Fruit fly (Drosophila melanogaster) whole organism, embryonic: Measurements from ENCODE around the gene CG7841.
A peak's percentile ranks its signal among the peaks of the same experiment; 100 is the strongest.

Experiments used
- B-H2 ChIP-seq: fragments of 200-800 bp; sonication (Bioruptor generic); optimal IDR thresholded peaks from 2 replicates; lab custom pipeline; 2018; ENCODE audit warnings: missing biosample characterization, mild to moderate bottlenecking, missing genetic modification characterization
- CG10209 ChIP-seq: fragments of 200-800 bp; sonication (Bioruptor generic); optimal IDR thresholded peaks from 3 replicates; lab custom pipeline; 2017; ENCODE audit warnings: missing biosample characterization, mild to moderate bottlenecking, missing genetic modification characterization, missing genetic modification reagents
- CG10366 ChIP-seq: fragments of 200-800 bp; sonication (Bioruptor generic); IDR thresholded peaks from 2 replicates; pipeline ENCODE4 v1.3.6; 2022; ENCODE audit warnings: missing biosample characterization, missing genetic modification characterization
- CG11695 ChIP-seq: fragments of 200-800 bp; sonication (Bioruptor generic); IDR thresholded peaks from 3 replicates; pipeline ENCODE4 v1.3.6; 2022; ENCODE audit warnings: missing biosample characterization, missing genetic modification characterization
- CG11696 ChIP-seq: fragments of 200-800 bp; sonication (Bioruptor generic); IDR thresholded peaks from 2 replicates; pipeline ENCODE4 v1.3.6; 2022; ENCODE audit warnings: missing biosample characterization, missing genetic modification characterization
- CG12769 ChIP-seq: fragments of 200-800 bp; sonication (Bioruptor generic); optimal IDR thresholded peaks from 2 replicates; lab custom pipeline; 2019; ENCODE audit warnings: missing biosample characterization, mild to moderate bottlenecking, missing genetic modification characterization, moderate library complexity
- CG13296 ChIP-seq: fragments of 200-800 bp; sonication (Bioruptor generic); optimal IDR thresholded peaks from 3 replicates; lab custom pipeline; 2018; ENCODE audit warnings: missing biosample characterization, mild to moderate bottlenecking, missing genetic modification characterization
- CG13424 ChIP-seq: fragments of 200-800 bp; sonication (Bioruptor generic); optimal IDR thresholded peaks from 2 replicates; lab custom pipeline; 2019; ENCODE audit warnings: missing biosample characterization, mild to moderate bottlenecking, missing genetic modification characterization, moderate library complexity
- CG13894 ChIP-seq: fragments of 200-800 bp; sonication (Bioruptor generic); optimal IDR thresholded peaks from 3 replicates; lab custom pipeline; 2018; ENCODE audit warnings: missing biosample characterization, mild to moderate bottlenecking, missing genetic modification characterization, moderate library complexity
- CG15011 ChIP-seq: fragments of 200-800 bp; sonication (Bioruptor generic); optimal IDR thresholded peaks from 3 replicates; lab custom pipeline; 2018; ENCODE audit warnings: missing biosample characterization, mild to moderate bottlenecking, missing genetic modification characterization
- CG16863 ChIP-seq: fragments of 200-800 bp; sonication (Bioruptor generic); optimal IDR thresholded peaks from 3 replicates; lab custom pipeline; 2016; ENCODE audit warnings: missing biosample characterization, missing genetic modification characterization
- CG2120 ChIP-seq: fragments of 200-800 bp; sonication (Bioruptor generic); optimal IDR thresholded peaks from 3 replicates; lab custom pipeline; 2016; ENCODE audit warnings: missing biosample characterization, missing genetic modification characterization
- CG2678 ChIP-seq: fragments of 200-800 bp; sonication (Bioruptor generic); optimal IDR thresholded peaks from 3 replicates; lab custom pipeline; 2019; ENCODE audit warnings: missing biosample characterization, mild to moderate bottlenecking, missing genetic modification characterization, moderate library complexity
- CG30403 ChIP-seq: fragments of 200-800 bp; sonication (Bioruptor generic); optimal IDR thresholded peaks from 3 replicates; lab custom pipeline; 2016; ENCODE audit warnings: missing biosample characterization, missing genetic modification characterization
- CG33557 ChIP-seq: fragments of 200-800 bp; sonication (Bioruptor generic); optimal IDR thresholded peaks from 2 replicates; lab custom pipeline; 2019; ENCODE audit warnings: missing biosample characterization, mild to moderate bottlenecking, missing genetic modification characterization, moderate library complexity
- CG34376 ChIP-seq: fragments of 200-800 bp; sonication (Bioruptor generic); optimal IDR thresholded peaks from 2 replicates; lab custom pipeline; 2018; ENCODE audit warnings: missing biosample characterization, mild to moderate bottlenecking, missing genetic modification characterization
- CG3995 ChIP-seq: fragments of 200-800 bp; sonication (Bioruptor generic); optimal IDR thresholded peaks from 3 replicates; lab custom pipeline; 2016; ENCODE audit warnings: missing biosample characterization, missing genetic modification characterization
- CG4328 ChIP-seq: fragments of 200-800 bp; sonication (Bioruptor generic); optimal IDR thresholded peaks from 3 replicates; lab custom pipeline; 2017; ENCODE audit warnings: missing biosample characterization, missing genetic modification reagents, missing genetic modification characterization
- CG4404 ChIP-seq: fragments of 200-800 bp; sonication (Bioruptor generic); IDR thresholded peaks from 2 replicates; pipeline ENCODE4 v1.3.6; 2022; ENCODE audit warnings: missing biosample characterization, missing genetic modification characterization
- CG5180 ChIP-seq: fragments of 200-800 bp; sonication (Bioruptor generic); optimal IDR thresholded peaks from 3 replicates; lab custom pipeline; 2017; ENCODE audit warnings: missing biosample characterization, missing genetic modification characterization, mild to moderate bottlenecking, moderate library complexity, missing genetic modification reagents
- CG6765 ChIP-seq: fragments of 200-800 bp; sonication (Bioruptor generic); optimal IDR thresholded peaks from 3 replicates; lab custom pipeline; 2017; ENCODE audit warnings: missing biosample characterization, mild to moderate bottlenecking, missing genetic modification characterization
- CG7556 ChIP-seq: fragments of 200-800 bp; sonication (Bioruptor generic); optimal IDR thresholded peaks from 2 replicates; lab custom pipeline; 2017; ENCODE audit warnings: missing biosample characterization, mild to moderate bottlenecking, missing genetic modification characterization
- CG8290 ChIP-seq, 3 experiments: fragments of 200-800 bp; sonication (Bioruptor generic); optimal IDR thresholded peaks; 2 replicates each; lab custom pipeline; 2016 to 2019; ENCODE audit warnings: missing biosample characterization in 3 of 3, missing genetic modification characterization in 3 of 3, mild to moderate bottlenecking in 2 of 3, moderate library complexity in 1 of 3
- CrebB ChIP-seq: fragments of 200-800 bp; sonication (Bioruptor generic); optimal IDR thresholded peaks from 3 replicates; lab custom pipeline; 2018; ENCODE audit warnings: missing biosample characterization, mild to moderate bottlenecking, missing genetic modification characterization
- Fer1 ChIP-seq: fragments of 200-800 bp; sonication (Bioruptor generic); optimal IDR thresholded peaks from 2 replicates; lab custom pipeline; 2017; ENCODE audit warnings: missing biosample characterization, mild to moderate bottlenecking, missing genetic modification characterization
- Fer3 ChIP-seq: fragments of 200-800 bp; sonication (Bioruptor generic); optimal IDR thresholded peaks from 2 replicates; lab custom pipeline; 2018; ENCODE audit warnings: missing biosample characterization, mild to moderate bottlenecking, missing genetic modification characterization, moderate library complexity
- Hand ChIP-seq: fragments of 200-800 bp; sonication (Bioruptor generic); optimal IDR thresholded peaks from 2 replicates; lab custom pipeline; 2017; ENCODE audit warnings: mild to moderate bottlenecking, missing biosample characterization, missing genetic modification reagents, missing genetic modification characterization
- Hey ChIP-seq: fragments of 200-800 bp; sonication (Bioruptor generic); optimal IDR thresholded peaks from 3 replicates; lab custom pipeline; 2018; ENCODE audit warnings: missing biosample characterization, mild to moderate bottlenecking, missing genetic modification characterization
- MBD-R2 ChIP-seq: fragments of 200-800 bp; sonication (Bioruptor generic); IDR thresholded peaks from 2 replicates; pipeline ENCODE4 v1.3.6; 2022; ENCODE audit warnings: missing biosample characterization, missing genetic modification characterization
- NFAT ChIP-seq: fragments of 200-800 bp; sonication (Bioruptor generic); IDR thresholded peaks from 2 replicates; pipeline ENCODE4 v1.3.6; 2022; ENCODE audit warnings: missing biosample characterization, missing genetic modification characterization
- NK7.1 ChIP-seq: fragments of 200-800 bp; sonication (Bioruptor generic); optimal IDR thresholded peaks from 3 replicates; lab custom pipeline; 2016; ENCODE audit warnings: missing biosample characterization, missing genetic modification characterization
- Pdp1 ChIP-seq, 2 experiments: fragments of 200-800 bp; sonication (Bioruptor generic); optimal IDR thresholded peaks; 3 replicates each; lab custom pipeline; 2016; ENCODE audit warnings: missing biosample characterization in 2 of 2, missing genetic modification characterization in 2 of 2, mild to moderate bottlenecking in 1 of 2, moderate library complexity in 1 of 2
- Spps ChIP-seq: fragments of 200-800 bp; sonication (Bioruptor generic); optimal IDR thresholded peaks from 2 replicates; lab custom pipeline; 2018; ENCODE audit warnings: missing biosample characterization, mild to moderate bottlenecking, missing genetic modification characterization
- Stat92E ChIP-seq, 3 experiments: fragments of >200 bp in 2 of 3; fragments of 200-800 bp in 1 of 3; sonication (Bioruptor generic) in 1 of 3; optimal IDR thresholded peaks; 2 replicates each; lab custom pipeline; 2017 to 2019; ENCODE audit warnings: missing biosample characterization in 3 of 3, missing genetic modification characterization in 3 of 3, mild to moderate bottlenecking in 1 of 3, moderate library complexity in 1 of 3
- Usf ChIP-seq: fragments of 200-800 bp; sonication (Bioruptor generic); optimal IDR thresholded peaks from 2 replicates; lab custom pipeline; 2017; ENCODE audit warnings: missing genotype, missing biosample characterization, missing genetic modification characterization
- cg ChIP-seq: fragments of 200-800 bp; sonication (Bioruptor generic); optimal IDR thresholded peaks from 3 replicates; lab custom pipeline; 2019; ENCODE audit warnings: missing biosample characterization, mild to moderate bottlenecking, missing genetic modification characterization, moderate library complexity
- chn ChIP-seq: fragments of 200-800 bp; sonication (Bioruptor generic); optimal IDR thresholded peaks from 2 replicates; lab custom pipeline; 2016; ENCODE audit warnings: missing biosample characterization, missing genetic modification characterization
- dati ChIP-seq: fragments of 200-800 bp; sonication (Bioruptor generic); IDR thresholded peaks from 2 replicates; pipeline ENCODE4 v1.3.6; 2022; ENCODE audit warnings: missing biosample characterization, missing genetic modification characterization
- dm ChIP-seq: fragments of 200-800 bp; sonication (Bioruptor generic); optimal IDR thresholded peaks from 3 replicates; lab custom pipeline; 2016; ENCODE audit warnings: missing biosample characterization, missing genetic modification characterization
- grau ChIP-seq: fragments of 200-800 bp; optimal IDR thresholded peaks from 3 replicates; lab custom pipeline; 2019; ENCODE audit warnings: missing biosample characterization, mild to moderate bottlenecking, missing genetic modification characterization, moderate library complexity
- lola ChIP-seq, 3 experiments: fragments of >200 bp in 2 of 3; fragments of 200-800 bp in 1 of 3; sonication (Bioruptor generic) in 1 of 3; optimal IDR thresholded peaks; 2 replicates each; lab custom pipeline; 2017 to 2019; ENCODE audit warnings: missing biosample characterization in 3 of 3, missing genetic modification characterization in 3 of 3, mild to moderate bottlenecking in 1 of 3, moderate library complexity in 1 of 3
- repo ChIP-seq: fragments of 200-800 bp; sonication (Bioruptor generic); optimal IDR thresholded peaks from 2 replicates; lab custom pipeline; 2016; ENCODE audit warnings: missing biosample characterization, missing genetic modification characterization
- schlank ChIP-seq: fragments of 200-800 bp; sonication (Bioruptor generic); optimal IDR thresholded peaks from 2 replicates; lab custom pipeline; 2018; ENCODE audit warnings: missing biosample characterization, mild to moderate bottlenecking, missing genetic modification characterization
- shn ChIP-seq: fragments of 200-800 bp; sonication (Bioruptor generic); optimal IDR thresholded peaks from 3 replicates; lab custom pipeline; 2016; ENCODE audit warnings: missing biosample characterization, missing genetic modification characterization
- stwl ChIP-seq: fragments of 200-800 bp; sonication (Bioruptor generic); optimal IDR thresholded peaks from 3 replicates; lab custom pipeline; 2018; ENCODE audit warnings: missing biosample characterization, mild to moderate bottlenecking, missing genetic modification characterization, moderate library complexity
- tx ChIP-seq: fragments of 200-800 bp; sonication (Bioruptor generic); optimal IDR thresholded peaks from 2 replicates; lab custom pipeline; 2016; ENCODE audit warnings: missing biosample characterization, missing genetic modification characterization
- vnd ChIP-seq: fragments of 200-800 bp; sonication (Bioruptor generic); IDR thresholded peaks from 3 replicates; pipeline ENCODE4 v1.3.6; 2022; ENCODE audit warnings: missing biosample characterization, missing genetic modification characterization; ENCODE audit not compliant: partially characterized antibody

CG7841 gene

DNA sequence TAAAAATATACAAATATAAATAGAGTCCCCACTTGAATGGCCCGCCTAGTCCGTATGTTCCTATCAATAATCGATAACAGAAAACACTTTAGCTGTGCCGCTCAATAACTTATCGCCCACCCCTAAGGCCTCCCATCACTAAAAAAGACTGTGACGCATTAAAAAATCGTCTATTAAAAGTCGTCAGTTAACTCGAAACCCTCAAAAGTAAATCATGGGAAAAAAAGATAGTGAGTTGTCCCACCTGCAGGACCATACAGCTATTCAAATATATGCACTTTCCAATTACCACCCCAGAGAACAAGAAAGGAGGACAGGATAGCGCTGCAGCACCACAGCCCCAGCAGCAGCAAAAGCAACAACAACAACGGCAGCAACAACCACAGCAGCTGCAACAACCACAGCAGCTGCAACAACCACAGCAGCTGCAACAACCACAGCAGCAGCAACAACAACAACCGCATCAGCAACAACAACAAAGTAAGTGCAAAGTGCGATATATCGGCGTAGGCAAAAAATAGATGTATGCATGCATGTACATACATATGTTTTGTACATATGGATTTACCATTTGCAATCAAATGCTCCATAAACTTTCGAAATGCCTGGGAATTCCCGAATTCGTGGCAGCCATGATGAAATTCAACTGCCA, 46.1 kb upstream of the CG7841 start, which contains the start of gene AGO2 (continued):
- TF ChIP-seq CG13424 (tag; lab: Kevin White, UChicago) (peak; percentile 8), cg (GFP tag; lab: Kevin White, UChicago) (peak; percentile 52), Fer3 (no peak), stwl (tag; lab: Kevin White, UChicago) (peak; percentile 55), CG34376 (GFP tag; lab: Kevin White, UChicago) (peak; percentile 12), tx (GFP tag; lab: Kevin White, UChicago) (no peak), vnd (GFP tag; lab: Robert Waterston, UW) (peak; percentile 62; the same call in 1 of the 3 replicates), dati (GFP tag; lab: Robert Waterston, UW) (no peak), CG33557 (no peak), Stat92E (GFP tag; optimal IDR thresholded peaks at IDR 0.05; lab: Kevin White, UChicago) (peak in 1 of 3 experiments; percentile 78), Usf (no peak), CG10366 (GFP tag; lab: Robert Waterston, UW) (no peak), CG4328 (no peak), MBD-R2 (GFP tag; lab: Robert Waterston, UW) (peak; percentile 24; the same call in 1 of the 2 replicates), Spps (no peak), CG5180 (peak; percentile 11)
- TF ChIP-seq, all 482 proteins: peak for 142

DNA sequence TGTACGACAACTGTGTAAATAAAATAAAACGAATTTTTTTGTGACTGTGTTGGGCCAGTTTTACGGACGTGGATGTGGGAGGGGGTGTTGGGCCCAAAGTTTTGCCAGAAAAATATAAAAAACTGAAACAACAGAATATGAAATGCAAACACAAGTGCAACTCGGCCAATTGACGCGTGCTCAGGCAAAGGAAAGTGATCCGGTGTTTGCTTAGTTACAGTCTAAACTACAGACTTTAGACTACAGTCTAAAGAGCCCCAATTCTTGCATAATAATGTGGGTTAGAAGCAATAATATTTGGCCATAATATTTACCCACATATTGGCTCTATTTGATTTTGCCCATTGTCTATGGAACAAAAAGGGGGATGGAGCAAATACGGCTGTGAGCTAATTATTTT, 40.8 kb upstream of the CG7841 start:
- TF ChIP-seq CG11695 (GFP tag; lab: Robert Waterston, UW), result peak; percentile 30; the same call in 2 of the 3 replicates
- TF ChIP-seq grau (tag; lab: Kevin White, UChicago), result peak; percentile 4
- 0 out of 2 replicates have a peak, but pooled peaks have one; percentile 13 for TF ChIP-seq CG11696 (GFP tag; lab: Robert Waterston, UW)
- peak; percentile 49 for TF ChIP-seq CG13296 (GFP tag; lab: Kevin White, UChicago)
- TF ChIP-seq CG2120 (GFP tag; lab: Kevin White, UChicago), result peak; percentile 31
- TF ChIP-seq shn, result no peak
- TF ChIP-seq CG2678 (tag; lab: Kevin White, UChicago), result peak; percentile 47
- peak in 1 of 2 experiments; percentile 34 for TF ChIP-seq Pdp1 (GFP tag; optimal IDR thresholded peaks at IDR 0.05; lab: Kevin White, UChicago)
- TF ChIP-seq lola (GFP tag; optimal IDR thresholded peaks at IDR 0.05; lab: Kevin White, UChicago), result no peak
- TF ChIP-seq CG12769 (tag; lab: Kevin White, UChicago), result peak; percentile 57
- peak; percentile 42 for TF ChIP-seq Hand (GFP tag; lab: Kevin White, UChicago)
- TF ChIP-seq CG7556, result peak; percentile 23
- TF ChIP-seq schlank (tag; lab: Kevin White, UChicago), result peak; percentile 57
- TF ChIP-seq B-H2 (GFP tag; lab: Kevin White, UChicago), result peak; percentile 29
- no peak for TF ChIP-seq CG16863 (GFP tag; lab: Kevin White, UChicago)
- peak; percentile 44 for TF ChIP-seq CG6765 (GFP tag; lab: Kevin White, UChicago)
- no peak for TF ChIP-seq CG3995 (GFP tag; lab: Kevin White, UChicago)
- peak; percentile 19 for TF ChIP-seq CG13894 (tag; lab: Kevin White, UChicago)
- no peak for TF ChIP-seq CG8290 (GFP tag; optimal IDR thresholded peaks at IDR 0.05; lab: Kevin White, UChicago)
- TF ChIP-seq CG8290 (tag; optimal IDR thresholded peaks at IDR 0.05; lab: Kevin White, UChicago), result peak in 1 of 2 experiments; percentile 61
- no peak for TF ChIP-seq Hey (tag; lab: Kevin White, UChicago)
- peak; percentile 59 for TF ChIP-seq CG34376 (GFP tag; lab: Kevin White, UChicago)
- peak; percentile 45 for TF ChIP-seq CG10209 (GFP tag; lab: Kevin White, UChicago)
- TF ChIP-seq CrebB (tag; lab: Kevin White, UChicago), result peak; percentile 53
- TF ChIP-seq NFAT, result no peak
- TF ChIP-seq chn (GFP tag; lab: Kevin White, UChicago), result no peak
- TF ChIP-seq NK7.1, result no peak
- peak; percentile 35 for TF ChIP-seq CG15011 (GFP tag; lab: Kevin White, UChicago)
- TF ChIP-seq repo (GFP tag; lab: Kevin White, UChicago), result no peak
- peak; percentile 56 for TF ChIP-seq Fer1 (GFP tag; lab: Kevin White, UChicago)
- TF ChIP-seq CG30403 (GFP tag; lab: Kevin White, UChicago), result no peak
- no peak for TF ChIP-seq CG4404 (GFP tag; lab: Robert Waterston, UW)
- TF ChIP-seq dm (GFP tag; lab: Kevin White, UChicago), result no peak
